Fruit fly (Drosophila melanogaster): ENCODE measurements around the gene Sfp26Ac.

DNA sequence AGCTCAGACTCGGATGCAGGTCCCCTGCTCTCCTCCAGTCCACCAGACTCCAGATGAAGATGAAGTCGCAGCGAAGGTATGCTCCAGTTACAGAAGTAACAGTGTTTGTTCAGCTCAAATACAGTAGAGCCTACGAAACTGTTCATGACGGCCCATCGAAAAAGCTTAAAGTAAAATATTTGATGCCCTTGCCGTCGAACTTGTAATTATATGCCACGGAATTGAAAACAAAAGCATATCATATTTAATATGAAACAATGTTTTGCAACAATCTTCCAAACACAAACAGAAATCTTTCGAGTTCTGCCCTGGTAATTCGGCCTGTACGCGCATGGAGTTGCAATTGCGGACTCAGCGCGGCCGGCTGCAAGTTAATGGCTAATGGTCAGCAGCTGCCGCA, 3.4 kb downstream of the Sfp26Ac start:
- TF ChIP-seq N (GFP tag; optimal IDR thresholded peaks at IDR 0.05) (no peak), CG32264 (GFP tag; optimal IDR thresholded peaks at IDR 0.05) (no peak), Mio (GFP tag; optimal IDR thresholded peaks at IDR 0.05) (no peak), Dfd (GFP tag; optimal IDR thresholded peaks at IDR 0.05) (no peak), fru (GFP tag; optimal IDR thresholded peaks at IDR 0.05) (no peak), h (GFP tag; optimal IDR thresholded peaks at IDR 0.05) (no peak), pan (optimal IDR thresholded peaks at IDR 0.05) (no peak), Jra (GFP tag; optimal IDR thresholded peaks at IDR 0.05) (no peak), usp (GFP tag; optimal IDR thresholded peaks at IDR 0.05) (no peak)

Measured in whole organism, wandering third instar larva.